Worm (Caenorhabditis elegans): Measurements from ENCODE around the gene srg-46.

Gene srg-46

ce11 chrV:13333386-13334180, 29.9 kb upstream of the srg-46 start, which contains the start of gene nhr-168 (continued):
- TF ChIP-seq fkh-10 (GFP tag; optimal IDR thresholded peaks at IDR 0.05), result no peak
- TF ChIP-seq hlh-17 (GFP tag; optimal IDR thresholded peaks at IDR 0.05; ENCODE audit: borderline replicate concordance), result no peak
- TF ChIP-seq lsy-2 (tag; optimal IDR thresholded peaks at IDR 0.05), result no peak
- TF ChIP-seq blmp-1 (tag; optimal IDR thresholded peaks at IDR 0.05), result peak; percentile 38
- no peak for TF ChIP-seq ceh-82 (tag; optimal IDR thresholded peaks at IDR 0.05)
- no peak for TF ChIP-seq lin-15B (tag; optimal IDR thresholded peaks at IDR 0.05)
- no peak for TF ChIP-seq alr-1 (tag; optimal IDR thresholded peaks at IDR 0.05; ENCODE audit: borderline replicate concordance)
- no peak for TF ChIP-seq snpc-4 (tag; optimal IDR thresholded peaks at IDR 0.05)
- TF ChIP-seq irx-1 (tag; optimal IDR thresholded peaks at IDR 0.05), result no peak
- TF ChIP-seq tlp-1 (tag; optimal IDR thresholded peaks at IDR 0.05), result no peak
- no peak for TF ChIP-seq zag-1 (tag; optimal IDR thresholded peaks at IDR 0.05)
- no peak for TF ChIP-seq C16A3.4 (tag; optimal IDR thresholded peaks at IDR 0.05)
- no peak for TF ChIP-seq swsn-7 (tag; optimal IDR thresholded peaks at IDR 0.05)
- TF ChIP-seq lin-14 (GFP tag; optimal IDR thresholded peaks at IDR 0.05), result peak; percentile 68
- TF ChIP-seq C34B4.2 (tag; optimal IDR thresholded peaks at IDR 0.05), result no peak

ce11 chrV:13334447-13334846, 29.1 kb upstream of the srg-46 start:
- TF ChIP-seq mdl-1 (tag; optimal IDR thresholded peaks at IDR 0.05) (peak in 1 of 2 experiments; percentile 11), snu-23 (GFP tag; optimal IDR thresholded peaks at IDR 0.05) (no peak), nhr-20 (tag; optimal IDR thresholded peaks at IDR 0.05) (peak; percentile 11), lin-35 (GFP tag; optimal IDR thresholded peaks at IDR 0.05) (peak in 1 of 2 experiments; percentile 4), ceh-8 (GFP tag; optimal IDR thresholded peaks at IDR 0.05) (no peak), nhr-71 (tag; optimal IDR thresholded peaks at IDR 0.05) (peak; percentile 19), lin-14 (GFP tag; optimal IDR thresholded peaks at IDR 0.05) (peak; percentile 3), zip-4 (GFP tag; optimal IDR thresholded peaks at IDR 0.05) (no peak), nhr-85 (tag) (peak; percentile 18), rnt-1 (tag; optimal IDR thresholded peaks at IDR 0.05) (peak; percentile 7), nhr-237 (tag; optimal IDR thresholded peaks at IDR 0.05) (no peak), fkh-8 (tag; optimal IDR thresholded peaks at IDR 0.05) (peak; percentile 27)

- TF ChIP-seq blmp-1 (tag; optimal IDR thresholded peaks at IDR 0.05), result peak; percentile 21
- no peak for TF ChIP-seq lin-35 (GFP tag; optimal IDR thresholded peaks at IDR 0.05)
- peak; percentile 26 for TF ChIP-seq mep-1 (tag; optimal IDR thresholded peaks at IDR 0.05)
Observed at ce11 chrV:13335883-13336419, 27.6 kb upstream of the srg-46 start, which contains the start of gene C50B6.9. Gene C50B6.9 (plus strand): TSS chrV:13336369.

- TF ChIP-seq nhr-19 (GFP tag; conservative IDR thresholded peaks at IDR 0.05) (no peak), ceh-63 (GFP tag; optimal IDR thresholded peaks at IDR 0.05) (no peak), C16A3.4 (tag; optimal IDR thresholded peaks at IDR 0.05) (no peak), unc-30 (tag; optimal IDR thresholded peaks at IDR 0.05) (no peak), sox-4 (tag; optimal IDR thresholded peaks at IDR 0.05) (no peak), aly-2 (tag; optimal IDR thresholded peaks at IDR 0.05) (no peak), mep-1 (tag; optimal IDR thresholded peaks at IDR 0.05) (no peak), ama-1 (optimal IDR thresholded peaks at IDR 0.05) (no peak), nhr-11 (tag; optimal IDR thresholded peaks at IDR 0.05) (no peak), nhr-84 (tag; optimal IDR thresholded peaks at IDR 0.05) (no peak), mab-9 (GFP tag; IDR thresholded peaks at IDR 0.05) (no peak), fkh-4 (tag; optimal IDR thresholded peaks at IDR 0.05; ENCODE audit: borderline replicate concordance) (no peak)
Observed at ce11 chrV:13338037-13338436, 25.5 kb upstream of the srg-46 start.

Measured in whole organism, L1 larva.